Fruit fly (Drosophila melanogaster) whole organism, embryonic: ENCODE data around the gene CG6040.

Experiments used
- Asciz ChIP-seq: fragments of 200-800 bp; sonication (Bioruptor generic); optimal IDR thresholded peaks from 2 replicates; lab custom pipeline; 2017; ENCODE audit warnings: missing biosample characterization, mild to moderate bottlenecking, missing genetic modification characterization, missing genetic modification reagents
- Atf3 ChIP-seq: fragments of 200-800 bp; sonication (Bioruptor generic); optimal IDR thresholded peaks from 3 replicates; lab custom pipeline; 2016; ENCODE audit warnings: missing biosample characterization, missing genetic modification characterization
- Atf6 ChIP-seq: fragments of 200-800 bp; sonication (Bioruptor generic); IDR thresholded peaks from 2 replicates; pipeline ENCODE4 v1.3.6; 2022; ENCODE audit warnings: missing biosample characterization, missing genetic modification characterization
- CG10462 ChIP-seq: fragments of 200-800 bp; sonication (Bioruptor generic); optimal IDR thresholded peaks from 2 replicates; lab custom pipeline; 2016; ENCODE audit warnings: missing biosample characterization, missing genetic modification characterization
- CG10959 ChIP-seq: fragments of 200-800 bp; sonication (Bioruptor generic); IDR thresholded peaks from 2 replicates; pipeline ENCODE4 v1.3.6; 2022; ENCODE audit warnings: missing biosample characterization, missing genetic modification characterization
- CG11093 ChIP-seq: fragments of 200-800 bp; sonication (Bioruptor generic); IDR thresholded peaks from 3 replicates; pipeline ENCODE4 v1.3.6; 2022; ENCODE audit warnings: missing biosample characterization, missing genetic modification characterization
- CG11560 ChIP-seq: fragments of 200-800 bp; sonication (Bioruptor generic); IDR thresholded peaks from 3 replicates; pipeline ENCODE4 v1.3.6; 2022; ENCODE audit warnings: missing biosample characterization, missing genetic modification characterization
- CG11696 ChIP-seq: fragments of 200-800 bp; sonication (Bioruptor generic); IDR thresholded peaks from 2 replicates; pipeline ENCODE4 v1.3.6; 2022; ENCODE audit warnings: missing biosample characterization, missing genetic modification characterization
- CG13424 ChIP-seq: fragments of 200-800 bp; sonication (Bioruptor generic); optimal IDR thresholded peaks from 2 replicates; lab custom pipeline; 2019; ENCODE audit warnings: missing biosample characterization, mild to moderate bottlenecking, missing genetic modification characterization, moderate library complexity
- CG13624 ChIP-seq: fragments of 200-800 bp; sonication (Bioruptor generic); optimal IDR thresholded peaks from 2 replicates; lab custom pipeline; 2016; ENCODE audit warnings: missing biosample characterization, missing genetic modification characterization
- CG14014 ChIP-seq: fragments of 200-800 bp; sonication (Bioruptor generic); IDR thresholded peaks from 2 replicates; pipeline ENCODE4 v1.3.6; 2022; ENCODE audit warnings: missing biosample characterization, missing genetic modification characterization
- CG14860 ChIP-seq: fragments of 200-800 bp; sonication (Bioruptor generic); IDR thresholded peaks from 3 replicates; pipeline ENCODE4 v1.3.6; 2022; ENCODE audit warnings: missing biosample characterization, missing genetic modification characterization; ENCODE audit not compliant: partially characterized antibody
- CG1647 ChIP-seq: fragments of 200-800 bp; sonication (Bioruptor generic); optimal IDR thresholded peaks from 3 replicates; lab custom pipeline; 2016; ENCODE audit warnings: missing biosample characterization, missing genetic modification characterization
- CG2678 ChIP-seq: fragments of 200-800 bp; sonication (Bioruptor generic); optimal IDR thresholded peaks from 3 replicates; lab custom pipeline; 2019; ENCODE audit warnings: missing biosample characterization, mild to moderate bottlenecking, missing genetic modification characterization, moderate library complexity
- CG3847 ChIP-seq: fragments of 200-800 bp; sonication (Bioruptor generic); IDR thresholded peaks from 2 replicates; pipeline ENCODE4 v1.3.6; 2022; ENCODE audit warnings: missing biosample characterization, missing genetic modification characterization
- CG6765 ChIP-seq: fragments of 200-800 bp; sonication (Bioruptor generic); optimal IDR thresholded peaks from 3 replicates; lab custom pipeline; 2017; ENCODE audit warnings: missing biosample characterization, mild to moderate bottlenecking, missing genetic modification characterization
- CG8765 ChIP-seq: fragments of 200-800 bp; sonication (Bioruptor generic); IDR thresholded peaks from 2 replicates; pipeline ENCODE4 v1.3.6; 2022; ENCODE audit warnings: missing biosample characterization, missing genetic modification characterization
- CG8944 ChIP-seq: fragments of 200-800 bp; sonication (Bioruptor generic); optimal IDR thresholded peaks from 3 replicates; lab custom pipeline; 2016; ENCODE audit warnings: missing biosample characterization, missing genetic modification characterization
- CTCF ChIP-seq: fragments of 200-800 bp; sonication (Bioruptor generic); optimal IDR thresholded peaks from 2 replicates; lab custom pipeline; 2017; ENCODE audit warnings: missing biosample characterization, mild to moderate bottlenecking, missing genetic modification characterization, moderate library complexity
- Deaf1 ChIP-seq: fragments of 200-800 bp; optimal IDR thresholded peaks from 3 replicates; lab custom pipeline; 2019; ENCODE audit warnings: missing biosample characterization, mild to moderate bottlenecking, missing genetic modification characterization, moderate library complexity
- E2f2 ChIP-seq: fragments of 200-800 bp; sonication (Bioruptor generic); IDR thresholded peaks from 2 replicates; pipeline ENCODE4 v1.3.6; 2022; ENCODE audit warnings: missing biosample characterization, missing genetic modification characterization
- Ets65A ChIP-seq: fragments of 200-800 bp; sonication (Bioruptor generic); peaks from one replicate; lab custom pipeline; 2016; ENCODE audit warnings: missing biosample characterization, missing genetic modification characterization
- Fer3 ChIP-seq: fragments of 200-800 bp; sonication (Bioruptor generic); optimal IDR thresholded peaks from 2 replicates; lab custom pipeline; 2018; ENCODE audit warnings: missing biosample characterization, mild to moderate bottlenecking, missing genetic modification characterization, moderate library complexity
- HHEX ChIP-seq: fragments of 200-800 bp; sonication (Bioruptor generic); optimal IDR thresholded peaks from 3 replicates; lab custom pipeline; 2017; ENCODE audit warnings: missing biosample characterization, mild to moderate bottlenecking, missing genetic modification characterization, missing genetic modification reagents
- Hand ChIP-seq: fragments of 200-800 bp; sonication (Bioruptor generic); optimal IDR thresholded peaks from 2 replicates; lab custom pipeline; 2017; ENCODE audit warnings: mild to moderate bottlenecking, missing biosample characterization, missing genetic modification reagents, missing genetic modification characterization
- Hey ChIP-seq: fragments of 200-800 bp; sonication (Bioruptor generic); optimal IDR thresholded peaks from 3 replicates; lab custom pipeline; 2018; ENCODE audit warnings: missing biosample characterization, mild to moderate bottlenecking, missing genetic modification characterization
- Hr39 ChIP-seq: fragments of >200 bp; optimal IDR thresholded peaks from 2 replicates; lab custom pipeline; 2017
- Jarid2 ChIP-seq: fragments of 200-800 bp; sonication (Bioruptor generic); optimal IDR thresholded peaks from 3 replicates; lab custom pipeline; 2017; ENCODE audit warnings: mild to moderate bottlenecking, missing biosample characterization, missing genetic modification reagents, missing genetic modification characterization
- Kr ChIP-seq: fragments of 200-800 bp; sonication (Bioruptor generic); optimal IDR thresholded peaks from 2 replicates; lab custom pipeline; 2017; ENCODE audit warnings: missing biosample characterization, mild to moderate bottlenecking, missing genetic modification characterization
- NC2β ChIP-seq: fragments of 200-800 bp; sonication (Bioruptor generic); optimal IDR thresholded peaks from 2 replicates; lab custom pipeline; 2016; ENCODE audit warnings: missing biosample characterization, missing genetic modification characterization
- Rfx ChIP-seq: fragments of 200-800 bp; sonication (Bioruptor generic); IDR thresholded peaks from 2 replicates; pipeline ENCODE4 v1.3.6; 2022; ENCODE audit warnings: missing biosample characterization, missing genetic modification characterization
- Scr ChIP-seq: fragments of 200-800 bp; sonication (Bioruptor generic); IDR thresholded peaks from 2 replicates; pipeline ENCODE4 v1.3.6; 2022; ENCODE audit warnings: missing biosample characterization, missing genetic modification characterization; ENCODE audit not compliant: partially characterized antibody
- Sox102F ChIP-seq: fragments of 200-800 bp; sonication (Bioruptor generic); optimal IDR thresholded peaks from 2 replicates; lab custom pipeline; 2018; ENCODE audit warnings: missing biosample characterization, mild to moderate bottlenecking, missing genetic modification characterization, moderate library complexity
- ase ChIP-seq: fragments of 200-800 bp; sonication (Bioruptor generic); IDR thresholded peaks from 3 replicates; pipeline ENCODE4 v1.3.6; 2022; ENCODE audit warnings: missing biosample characterization, missing genetic modification characterization
- bsh ChIP-seq, 2 experiments: fragments of 200-800 bp; sonication (Bioruptor generic); optimal IDR thresholded peaks; 2 replicates each; lab custom pipeline; 2017 to 2018; ENCODE audit warnings: mild to moderate bottlenecking in 2 of 2, missing biosample characterization in 2 of 2, missing genetic modification characterization in 2 of 2, moderate library complexity in 1 of 2
- cas ChIP-seq: fragments of 200-800 bp; sonication (Bioruptor generic); IDR thresholded peaks from 2 replicates; pipeline ENCODE4 v1.3.6; 2022; ENCODE audit warnings: missing biosample characterization, missing genetic modification characterization
- gcm ChIP-seq: fragments of 200-800 bp; sonication (Bioruptor generic); optimal IDR thresholded peaks from 2 replicates; lab custom pipeline; 2019; ENCODE audit warnings: missing biosample characterization, mild to moderate bottlenecking, missing genetic modification characterization, moderate library complexity
- gro ChIP-seq: fragments of 200-800 bp; sonication (Bioruptor generic); optimal IDR thresholded peaks from 2 replicates; lab custom pipeline; 2016; ENCODE audit warnings: missing biosample characterization, missing genetic modification characterization
- ham ChIP-seq: fragments of 200-800 bp; sonication (Bioruptor generic); IDR thresholded peaks from 2 replicates; pipeline ENCODE4 v1.3.6; 2022; ENCODE audit warnings: missing biosample characterization, missing genetic modification characterization
- hkb ChIP-seq, 2 experiments: fragments of 200-800 bp in 1 of 2; fragments of >200 bp in 1 of 2; sonication (Bioruptor generic) in 1 of 2; IDR thresholded peaks in 1 of 2; optimal IDR thresholded peaks in 1 of 2; 2 replicates each; pipeline versions ENCODE4 v1.3.6 to Lab custom; 2017 to 2022; ENCODE audit warnings: missing biosample characterization in 1 of 2, missing genetic modification characterization in 1 of 2
- jigr1 ChIP-seq: fragments of 200-800 bp; sonication (Bioruptor generic); IDR thresholded peaks from 3 replicates; pipeline ENCODE4 v1.3.6; 2022; ENCODE audit warnings: missing biosample characterization, missing genetic modification characterization
- lilli ChIP-seq: fragments of 200-800 bp; sonication (Bioruptor generic); optimal IDR thresholded peaks from 3 replicates; lab custom pipeline; 2016; ENCODE audit warnings: missing biosample characterization, missing genetic modification characterization
- mirr ChIP-seq: fragments of 200-800 bp; sonication (Bioruptor generic); optimal IDR thresholded peaks from 3 replicates; lab custom pipeline; 2018; ENCODE audit warnings: missing biosample characterization, mild to moderate bottlenecking, missing genetic modification characterization
- otp ChIP-seq: fragments of 200-800 bp; sonication (Bioruptor generic); IDR thresholded peaks from 3 replicates; pipeline ENCODE4, ENCODE4 v1.3.6; 2022; ENCODE audit warnings: missing biosample characterization, missing genetic modification characterization
- ranshi ChIP-seq: fragments of 200-800 bp; sonication (Bioruptor generic); IDR thresholded peaks from 2 replicates; pipeline ENCODE4 v1.3.6; 2022; ENCODE audit warnings: missing biosample characterization, missing genetic modification characterization
- sna ChIP-seq: fragments of 200-800 bp; sonication (Bioruptor generic); IDR thresholded peaks from 2 replicates; pipeline ENCODE4 v1.3.6; 2022; ENCODE audit warnings: missing biosample characterization, missing genetic modification characterization; ENCODE audit not compliant: partially characterized antibody
- sr ChIP-seq: fragments of 200-800 bp; sonication (Bioruptor generic); IDR thresholded peaks from 3 replicates; pipeline ENCODE4 v1.3.6; 2022; ENCODE audit warnings: missing biosample characterization, missing genetic modification characterization
- sug ChIP-seq: fragments of 200-800 bp; optimal IDR thresholded peaks from 2 replicates; lab custom pipeline; 2019; ENCODE audit warnings: missing biosample characterization, mild to moderate bottlenecking, missing genetic modification characterization, moderate library complexity
- toy ChIP-seq: fragments of 200-800 bp; sonication (Bioruptor generic); IDR thresholded peaks from 2 replicates; pipeline ENCODE4 v1.3.6; 2022; ENCODE audit warnings: missing biosample characterization, missing genetic modification characterization
- ttk ChIP-seq: fragments of 200-800 bp; sonication (Bioruptor generic); IDR thresholded peaks from 2 replicates; pipeline ENCODE4 v2.1.2; 2022; ENCODE audit warnings: missing biosample characterization, missing genetic modification characterization
- tx ChIP-seq: fragments of 200-800 bp; sonication (Bioruptor generic); optimal IDR thresholded peaks from 2 replicates; lab custom pipeline; 2016; ENCODE audit warnings: missing biosample characterization, missing genetic modification characterization
- wek ChIP-seq: fragments of 200-800 bp; sonication (Bioruptor generic); optimal IDR thresholded peaks from 3 replicates; lab custom pipeline; 2018; ENCODE audit warnings: missing biosample characterization, mild to moderate bottlenecking, missing genetic modification characterization, moderate library complexity

CG6040 gene

dm6 chr3R:19166077-19166778, 69.5 kb downstream of the CG6040 start (continued):
- TF ChIP-seq CG10959 (GFP tag; lab: Robert Waterston, UW), result no peak
- TF ChIP-seq Asciz (GFP tag; lab: Kevin White, UChicago), result no peak
- TF ChIP-seq Hand (GFP tag; lab: Kevin White, UChicago), result no peak
- no peak for TF ChIP-seq mirr
- no peak for TF ChIP-seq toy (GFP tag; lab: Robert Waterston, UW)
- TF ChIP-seq Fer3 (tag; lab: Kevin White, UChicago), result no peak
- no peak for TF ChIP-seq Scr (GFP tag; lab: Robert Waterston, UW)
- TF ChIP-seq ttk (GFP tag; lab: Robert Waterston, UW), result no peak
- no peak for TF ChIP-seq CG13424
- TF ChIP-seq CG1647, result no peak
- peak; percentile 13; the same call in 1 of the 2 replicates for TF ChIP-seq Rfx (GFP tag; lab: Robert Waterston, UW)
- no peak for TF ChIP-seq NC2β
- no peak for TF ChIP-seq Kr (GFP tag; lab: Kevin White, UChicago)
- no peak for TF ChIP-seq bsh (GFP tag; optimal IDR thresholded peaks at IDR 0.05; lab: Kevin White, UChicago)
- no peak for TF ChIP-seq CG3847 (GFP tag; lab: Robert Waterston, UW)
- TF ChIP-seq CG2678, result no peak
- TF ChIP-seq gro, result no peak
- no peak for TF ChIP-seq Atf6 (GFP tag; lab: Robert Waterston, UW)
- TF ChIP-seq Deaf1, result no peak
- TF ChIP-seq CG8944, result no peak
- no peak for TF ChIP-seq tx
- no peak for TF ChIP-seq ase (GFP tag; lab: Robert Waterston, UW)
- no peak for TF ChIP-seq HHEX (GFP tag; lab: Kevin White, UChicago)
- no peak for TF ChIP-seq CG11093 (GFP tag; lab: Robert Waterston, UW)
- TF ChIP-seq gcm (GFP tag; lab: Kevin White, UChicago), result no peak
- no peak for TF ChIP-seq Sox102F (GFP tag; lab: Kevin White, UChicago)
- no peak for TF ChIP-seq CG14014 (GFP tag; lab: Robert Waterston, UW)
- no peak for TF ChIP-seq CG14860 (GFP tag; lab: Robert Waterston, UW)
- no peak for TF ChIP-seq CG6765 (GFP tag; lab: Kevin White, UChicago)
- no peak for TF ChIP-seq CG10462 (GFP tag; lab: Kevin White, UChicago)
- TF ChIP-seq lilli (GFP tag; lab: Kevin White, UChicago), result no peak
- no peak for TF ChIP-seq sug
- TF ChIP-seq wek (GFP tag; lab: Kevin White, UChicago), result no peak
- TF ChIP-seq CG13624, result no peak
- TF ChIP-seq Atf3 (GFP tag; lab: Kevin White, UChicago), result no peak
- no peak for TF ChIP-seq CG8765 (GFP tag; lab: Robert Waterston, UW)
- no peak for TF ChIP-seq cas (GFP tag; lab: Robert Waterston, UW)
- no peak for TF ChIP-seq Jarid2 (GFP tag; lab: Kevin White, UChicago)
- TF ChIP-seq ranshi (GFP tag; lab: Robert Waterston, UW), result no peak
- TF ChIP-seq Hey (tag; lab: Kevin White, UChicago), result no peak
- no peak for TF ChIP-seq otp
- no peak for TF ChIP-seq E2f2 (GFP tag; lab: Robert Waterston, UW)
- peak; percentile 3 for TF ChIP-seq Ets65A (GFP tag; lab: Kevin White, UChicago)
- TF ChIP-seq ham (GFP tag; lab: Robert Waterston, UW), result no peak
- no peak for TF ChIP-seq jigr1 (GFP tag; lab: Robert Waterston, UW)
- no peak for TF ChIP-seq CTCF (GFP tag; lab: Kevin White, UChicago)
- TF ChIP-seq sr (GFP tag; lab: Robert Waterston, UW), result no peak
- no peak for TF ChIP-seq CG11696 (GFP tag; lab: Robert Waterston, UW)
- no peak for TF ChIP-seq Hr39 (lab: Kevin White, UChicago)
- no peak for TF ChIP-seq hkb (optimal IDR thresholded peaks at IDR 0.05; lab: Kevin White, UChicago)
- no peak for TF ChIP-seq hkb (GFP tag; IDR thresholded peaks at IDR 0.05; lab: Robert Waterston, UW)
- TF ChIP-seq CG11560, result no peak
- TF ChIP-seq sna (GFP tag; lab: Robert Waterston, UW), result no peak
